Worm (Caenorhabditis elegans) whole organism, late embryonic: ENCODE results near the gene Y54G2A.19.
A peak's percentile ranks its signal among the peaks of the same experiment; 100 is the strongest.
"Not testable (repeated sequence)": the region's sequence is repeated elsewhere in the genome, so short reads cannot be mapped to it uniquely, and the experiment has no call there.

Experiments
- C08G9.2 ChIP-seq: sonication (generic microtip); optimal IDR thresholded peaks from 2 replicates; lab custom pipeline; 2016; ENCODE audit warnings: mild to moderate bottlenecking, missing genetic modification characterization, moderate library complexity, missing compliant biosample characterization
- K02D7.2 ChIP-seq: sonication (generic microtip); optimal IDR thresholded peaks from 2 replicates; lab custom pipeline; 2017; ENCODE audit warnings: mild to moderate bottlenecking, missing genetic modification characterization, missing compliant biosample characterization
- K09A11.1 ChIP-seq: sonication (generic microtip); optimal IDR thresholded peaks from 2 replicates; lab custom pipeline; 2017; ENCODE audit warnings: antibody characterized with exemption, mild to moderate bottlenecking, missing genetic modification characterization, missing compliant biosample characterization; ENCODE audit not compliant: insufficient read depth
- T23F11.4 ChIP-seq: fragments of 200-800 bp; sonication (Bioruptor generic); optimal IDR thresholded peaks from 2 replicates; lab custom pipeline; 2018; ENCODE audit warnings: mild to moderate bottlenecking, missing genetic modification characterization, missing compliant biosample characterization
- Y22D7AL.16 ChIP-seq: sonication (generic microtip); optimal IDR thresholded peaks from 2 replicates; lab custom pipeline; 2016; ENCODE audit warnings: missing genetic modification characterization, missing compliant biosample characterization
- ahr-1 ChIP-seq: sonication (generic microtip); optimal IDR thresholded peaks from 2 replicates; lab custom pipeline; 2016; ENCODE audit warnings: missing genetic modification characterization, missing compliant biosample characterization
- ama-1 ChIP-seq: fragments of 150-350 bp; optimal IDR thresholded peaks from 2 replicates; lab custom pipeline; 2014
- ceh-2 ChIP-seq: sonication (generic microtip); optimal IDR thresholded peaks from 2 replicates; lab custom pipeline; 2016; ENCODE audit warnings: missing genotype, missing genetic modification characterization, missing compliant biosample characterization
- ceh-30 ChIP-seq: fragments of 150-350 bp; optimal IDR thresholded peaks from 2 replicates; lab custom pipeline; 2014; ENCODE audit warnings: missing biosample characterization, missing genetic modification characterization
- ceh-31 ChIP-seq: sonication (generic microtip); optimal IDR thresholded peaks from 2 replicates; lab custom pipeline; 2016; ENCODE audit warnings: missing genetic modification characterization, missing compliant biosample characterization
- ceh-45 ChIP-seq: fragments of 200-800 bp; sonication (Bioruptor generic); IDR thresholded peaks from 2 replicates; pipeline ENCODE4 v1.3.6; 2022; ENCODE audit warnings: missing genetic modification reagents, missing genetic modification characterization, missing compliant biosample characterization
- ceh-9 ChIP-seq: sonication (generic microtip); optimal IDR thresholded peaks from 2 replicates; lab custom pipeline; 2016; ENCODE audit warnings: mild to moderate bottlenecking, missing genetic modification characterization, inconsistent platforms, missing compliant biosample characterization
- dve-1 ChIP-seq: sonication (generic microtip); optimal IDR thresholded peaks from 2 replicates; lab custom pipeline; 2017; ENCODE audit warnings: antibody characterized with exemption, mild to moderate bottlenecking, missing genetic modification characterization, missing compliant biosample characterization
- elt-2 ChIP-seq: sonication (generic microtip); optimal IDR thresholded peaks from 2 replicates; lab custom pipeline; 2016; ENCODE audit warnings: missing genetic modification reagents, missing genetic modification characterization, missing compliant biosample characterization
- elt-4 ChIP-seq: sonication (generic microtip); optimal IDR thresholded peaks from 2 replicates; lab custom pipeline; 2016; ENCODE audit warnings: missing genetic modification characterization, missing compliant biosample characterization
- ets-4 ChIP-seq: sonication (generic microtip); optimal IDR thresholded peaks from 2 replicates; lab custom pipeline; 2016; ENCODE audit warnings: missing genetic modification characterization, missing compliant biosample characterization
- eyg-1 ChIP-seq: sonication (generic microtip); optimal IDR thresholded peaks from 2 replicates; lab custom pipeline; 2016; ENCODE audit warnings: missing genotype, missing genetic modification characterization, missing compliant biosample characterization
- fkh-6 ChIP-seq: sonication (generic microtip); optimal IDR thresholded peaks from 2 replicates; lab custom pipeline; 2016; ENCODE audit warnings: missing genetic modification characterization, missing compliant biosample characterization
- gmeb-2 ChIP-seq: sonication (generic microtip); optimal IDR thresholded peaks from 2 replicates; lab custom pipeline; 2016; ENCODE audit warnings: missing genetic modification characterization, inconsistent platforms, missing compliant biosample characterization
- hlh-15 ChIP-seq: sonication (generic microtip); optimal IDR thresholded peaks from 2 replicates; lab custom pipeline; 2016; ENCODE audit warnings: missing genetic modification characterization, missing compliant biosample characterization
- hlh-8 ChIP-seq: sonication (generic microtip); optimal IDR thresholded peaks from 2 replicates; lab custom pipeline; 2016; ENCODE audit warnings: missing genotype, missing genetic modification characterization, missing compliant biosample characterization
- lim-6 ChIP-seq: sonication (generic microtip); optimal IDR thresholded peaks from 2 replicates; lab custom pipeline; 2016; ENCODE audit warnings: missing genetic modification characterization, missing compliant biosample characterization
- madf-2 ChIP-seq: sonication (generic microtip); optimal IDR thresholded peaks from 2 replicates; lab custom pipeline; 2017; ENCODE audit warnings: missing genetic modification characterization, missing compliant biosample characterization
- nfya-1 ChIP-seq: sonication (generic microtip); optimal IDR thresholded peaks from 2 replicates; lab custom pipeline; 2017; ENCODE audit warnings: missing genetic modification characterization, mild to moderate bottlenecking, missing compliant biosample characterization, antibody characterized with exemption, moderate library complexity
- nhr-11 ChIP-seq: fragments of 150-350 bp; optimal IDR thresholded peaks from 2 replicates; lab custom pipeline; 2014; ENCODE audit warnings: missing biosample characterization, missing genetic modification characterization
- npax-4 ChIP-seq: sonication (generic microtip); optimal IDR thresholded peaks from 2 replicates; lab custom pipeline; 2016; ENCODE audit warnings: missing genetic modification characterization, missing compliant biosample characterization
- odd-2 ChIP-seq: sonication (generic microtip); optimal IDR thresholded peaks from 2 replicates; lab custom pipeline; 2017; ENCODE audit warnings: antibody characterized with exemption, mild to moderate bottlenecking, missing genetic modification characterization, missing compliant biosample characterization
- pag-3 ChIP-seq: sonication (generic microtip); optimal IDR thresholded peaks from 2 replicates; lab custom pipeline; 2016; ENCODE audit warnings: missing compliant biosample characterization, missing genetic modification characterization, borderline replicate concordance
- pha-2 ChIP-seq: sonication (generic microtip); optimal IDR thresholded peaks from 2 replicates; lab custom pipeline; 2017; ENCODE audit warnings: mild to moderate bottlenecking, missing genetic modification characterization, missing compliant biosample characterization
- pqm-1 ChIP-seq: sonication (generic microtip); optimal IDR thresholded peaks from 2 replicates; lab custom pipeline; 2016; ENCODE audit warnings: missing genetic modification characterization, missing compliant biosample characterization
- pros-1 ChIP-seq: fragments of 150-350 bp; optimal IDR thresholded peaks from 2 replicates; lab custom pipeline; 2014; ENCODE audit warnings: missing biosample characterization, missing genetic modification reagents, missing genetic modification characterization
- rnt-1 ChIP-seq: sonication (generic microtip); optimal IDR thresholded peaks from 2 replicates; lab custom pipeline; 2016; ENCODE audit warnings: missing genetic modification characterization, missing compliant biosample characterization
- sox-4 ChIP-seq: sonication (generic microtip); optimal IDR thresholded peaks from 2 replicates; lab custom pipeline; 2017; ENCODE audit warnings: mild to moderate bottlenecking, missing genetic modification characterization, inconsistent platforms, missing compliant biosample characterization
- tbx-2 ChIP-seq: sonication (generic microtip); optimal IDR thresholded peaks from 2 replicates; lab custom pipeline; 2016; ENCODE audit warnings: missing genetic modification characterization, missing compliant biosample characterization
- tbx-7 ChIP-seq: sonication (generic microtip); optimal IDR thresholded peaks from 2 replicates; lab custom pipeline; 2016; ENCODE audit warnings: missing genotype, missing genetic modification characterization, missing compliant biosample characterization
- unc-55 ChIP-seq: sonication (generic microtip); optimal IDR thresholded peaks from 2 replicates; lab custom pipeline; 2017; ENCODE audit warnings: missing biosample characterization, missing genetic modification reagents, missing genetic modification characterization
- ztf-16 ChIP-seq: sonication (generic microtip); optimal IDR thresholded peaks from 2 replicates; lab custom pipeline; 2017; ENCODE audit warnings: missing genetic modification characterization, missing compliant biosample characterization

Y54G2A.19 gene

ce11 chrIV:2894630-2895029, at the start of gene Y54G2A.19:
Gene Y54G2A.19, minus strand, starts transcription at chrIV:2894730.
- not testable (repeated sequence) for TF ChIP-seq pros-1, hlh-8, npax-4 (tag; lab: Kevin White, UChicago)

DNA sequence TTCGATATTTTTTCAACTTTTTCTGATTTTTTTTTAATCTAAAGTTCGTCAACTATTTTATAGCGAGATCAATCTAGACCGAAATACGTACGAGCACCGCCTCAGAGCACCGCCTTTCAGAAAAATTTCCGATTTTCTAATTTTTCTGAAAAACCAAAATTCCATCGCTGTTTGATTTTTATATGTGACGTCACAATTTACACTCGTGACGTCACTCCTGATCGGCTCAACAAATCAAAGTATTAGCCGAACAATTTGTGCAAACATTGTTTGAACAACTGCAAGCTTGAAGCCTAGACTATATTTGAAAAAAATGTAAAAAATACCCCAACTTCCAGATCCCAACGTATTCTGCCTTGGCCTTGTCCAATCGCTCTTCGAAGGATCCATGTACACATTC, 40.7 kb upstream of the Y54G2A.19 start:
- TF ChIP-seq ceh-31 (tag; lab: Kevin White, UChicago) (no peak), dve-1 (tag; lab: Kevin White, UChicago) (no peak), ceh-9 (no peak), C08G9.2 (tag; lab: Kevin White, UChicago) (no peak), K09A11.1 (no peak), tbx-7 (tag; lab: Kevin White, UChicago) (no peak), gmeb-2 (tag; lab: Kevin White, UChicago) (no peak), sox-4 (no peak), pha-2 (tag; lab: Kevin White, UChicago) (no peak), Y22D7AL.16 (tag; lab: Kevin White, UChicago) (no peak), pqm-1 (tag; lab: Kevin White, UChicago) (no peak), ceh-2 (tag; lab: Kevin White, UChicago) (no peak), ets-4 (tag; lab: Kevin White, UChicago) (no peak), elt-4 (tag; lab: Kevin White, UChicago) (no peak), pag-3 (no peak), K02D7.2 (tag; lab: Kevin White, UChicago) (no peak), unc-55 (no peak)
- TF ChIP-seq, all 69 proteins: peak for 0

- TF ChIP-seq ahr-1 (tag; lab: Kevin White, UChicago) (no peak), gmeb-2 (tag; lab: Kevin White, UChicago) (no peak), C08G9.2 (tag; lab: Kevin White, UChicago) (no peak)
- TF ChIP-seq, all 69 proteins: peak for 0
Observed at ce11 chrIV:2931228-2931627, 36.7 kb upstream of the Y54G2A.19 start, which contains the start of gene samt-1. Gene samt-1, plus strand, starts transcription at chrIV:2931403.

ce11 chrIV:2928409-2928808, 33.9 kb upstream of the Y54G2A.19 start, which contains the start of gene manf-1:
Gene manf-1, minus strand, starts transcription at chrIV:2928421.
- TF ChIP-seq nfya-1 (peak; percentile 26), ceh-30 (tag; lab: Kevin White, UChicago) (peak; percentile 11), ahr-1 (tag; lab: Kevin White, UChicago) (no peak), nhr-11 (no peak), ceh-45 (GFP tag; lab: Robert Waterston, UW) (no peak), rnt-1 (tag; lab: Kevin White, UChicago) (no peak), ceh-31 (tag; lab: Kevin White, UChicago) (peak; percentile 11)

DNA sequence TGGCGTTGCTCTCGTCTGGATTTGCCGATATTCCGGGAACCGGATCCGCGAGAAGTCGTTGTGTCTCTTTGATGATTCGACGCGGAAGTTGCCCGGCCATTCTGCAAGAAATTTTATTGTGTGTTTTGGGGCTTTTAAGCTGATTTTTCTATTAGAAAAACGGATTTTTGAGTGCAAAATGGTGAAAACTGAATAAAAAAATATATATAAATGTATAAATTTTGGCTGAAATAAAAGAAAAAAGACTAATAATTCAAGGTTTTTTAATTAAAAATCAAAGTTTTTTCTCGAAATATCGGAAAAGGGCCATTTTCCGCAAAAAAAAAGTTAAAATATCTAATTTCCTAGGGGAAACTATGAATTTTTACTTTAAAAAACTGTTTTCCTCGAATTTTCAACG, 31.1 kb upstream of the Y54G2A.19 start, which contains the start of gene ubc-13:
TSS of gene ubc-13 (minus strand) at position 101 of the 400 bp plus-strand sequence.
- TF ChIP-seq ztf-16 (no peak), elt-4 (tag; lab: Kevin White, UChicago) (no peak), ceh-30 (tag; lab: Kevin White, UChicago) (no peak), ahr-1 (tag; lab: Kevin White, UChicago) (no peak), ama-1 (no peak), nhr-11 (no peak), odd-2 (tag; lab: Kevin White, UChicago) (no peak), elt-2 (tag; lab: Kevin White, UChicago) (no peak), madf-2 (tag; lab: Kevin White, UChicago) (no peak), fkh-6 (no peak), rnt-1 (tag; lab: Kevin White, UChicago) (no peak), hlh-15 (tag; lab: Kevin White, UChicago) (no peak), tbx-2 (tag; lab: Kevin White, UChicago) (no peak), eyg-1 (tag; lab: Kevin White, UChicago) (no peak), C08G9.2 (tag; lab: Kevin White, UChicago) (no peak), lim-6 (no peak), T23F11.4 (GFP tag; lab: Kevin White, UChicago) (no peak)
